Worm (Caenorhabditis elegans): ENCODE data around the gene sas-1.

The sas-1 gene

ce11 chrIII:12711682-12712081 is 12.4 kb downstream of the sas-1 start:
- no peak for TF ChIP-seq unc-62 (GFP tag; optimal IDR thresholded peaks at IDR 0.05)

ce11 chrIII:12713862-12714261 is 14.6 kb downstream of the sas-1 start:
- no peak for TF ChIP-seq unc-62 (GFP tag; optimal IDR thresholded peaks at IDR 0.05)

ce11 chrIII:12714266-12714665 is 15.0 kb downstream of the sas-1 start, which contains the start of gene ssl-1:
Gene ssl-1, plus strand, starts transcription at chrIII:12714566.
- TF ChIP-seq unc-62 (GFP tag; optimal IDR thresholded peaks at IDR 0.05): no peak

- no peak for TF ChIP-seq unc-62 (GFP tag; optimal IDR thresholded peaks at IDR 0.05)
Measured at ce11 chrIII:12728149-12728548, 28.9 kb downstream of the sas-1 start.

DNA sequence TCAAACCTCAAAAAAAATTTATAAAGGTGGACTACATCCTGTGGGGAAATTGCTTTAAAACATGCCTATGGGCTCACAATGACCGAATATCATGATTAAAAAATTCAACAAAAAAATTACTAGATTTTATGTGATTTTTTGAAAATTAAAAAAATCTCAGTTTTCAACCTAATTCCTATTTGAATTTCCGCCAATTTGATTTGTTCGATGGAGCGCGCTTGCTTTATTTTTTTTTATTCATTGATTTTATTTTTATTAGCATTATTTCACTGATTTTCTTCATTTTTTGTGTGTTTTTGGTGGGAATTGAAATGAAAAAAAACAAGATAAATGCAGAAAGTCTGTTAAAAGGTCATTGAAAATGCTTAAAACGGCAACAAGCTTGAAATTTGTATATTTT is 39.6 kb downstream of the sas-1 start:
- no peak for TF ChIP-seq unc-62 (GFP tag; optimal IDR thresholded peaks at IDR 0.05)

DNA sequence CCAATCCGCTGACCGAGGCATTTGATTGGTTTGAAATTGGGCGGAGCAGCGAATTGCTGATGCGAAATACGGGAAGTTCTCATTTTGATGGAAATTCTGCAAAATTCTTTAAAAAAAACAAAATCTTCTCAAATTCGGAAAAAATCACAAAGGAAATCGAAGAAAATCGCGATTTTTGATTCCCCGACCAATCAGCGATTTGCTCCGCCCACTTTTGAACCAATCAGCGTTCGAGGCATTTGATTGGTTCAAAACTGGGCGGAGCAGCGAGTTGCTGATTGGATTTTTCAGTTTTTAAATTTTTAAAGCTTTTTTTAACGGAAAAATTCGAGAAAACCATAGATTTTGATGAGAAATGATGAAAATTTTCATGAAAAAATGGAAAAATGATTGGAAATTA is 41.0 kb downstream of the sas-1 start:
- no peak for TF ChIP-seq unc-62 (GFP tag; optimal IDR thresholded peaks at IDR 0.05)

DNA sequence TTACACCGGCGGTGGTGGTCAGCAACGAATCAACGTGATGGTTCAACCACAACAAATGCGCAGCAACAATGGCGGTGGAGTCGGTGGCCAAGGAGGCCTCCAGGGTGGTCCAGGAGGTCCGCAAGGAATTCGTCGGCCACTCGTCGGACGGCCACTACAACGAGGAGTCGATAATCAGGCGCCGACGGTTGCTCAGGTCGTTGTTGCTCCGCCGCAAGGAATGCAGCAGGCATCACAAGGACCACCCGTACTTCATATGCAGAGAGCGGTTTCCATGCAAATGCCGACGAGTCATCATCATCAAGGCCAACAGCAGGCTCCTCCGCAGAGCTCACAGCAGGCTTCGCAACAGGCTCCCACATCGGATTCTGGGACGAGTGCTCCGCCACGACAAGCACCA is 44.2 kb downstream of the sas-1 start:
- TF ChIP-seq unc-62 (GFP tag; optimal IDR thresholded peaks at IDR 0.05): no peak

DNA sequence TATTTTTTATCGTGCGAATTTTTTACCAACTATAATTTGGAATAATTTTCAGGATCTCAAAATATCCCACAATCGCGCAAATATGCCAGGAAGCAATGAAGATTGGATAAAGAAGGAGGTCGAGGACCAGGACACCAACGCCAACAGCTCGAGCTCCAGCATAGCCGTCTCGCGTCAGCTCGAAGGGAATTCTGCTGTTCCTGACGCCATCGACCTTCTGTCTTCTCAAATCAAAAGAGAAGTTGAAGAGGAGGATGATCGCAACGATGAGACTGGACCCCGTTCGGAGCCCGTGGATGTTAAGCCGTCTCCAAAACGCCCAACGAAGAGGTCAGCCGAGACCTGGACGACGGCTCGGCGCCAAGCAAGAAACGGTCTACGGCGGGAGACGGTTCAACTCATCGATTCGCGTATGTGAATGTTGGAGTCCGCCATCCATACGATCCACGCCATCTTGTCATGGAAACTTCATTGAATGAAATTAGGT is 47.1 kb downstream of the sas-1 start, which contains the start of gene Y111B2A.21:
TSS of gene Y111B2A.21 (plus strand) at position 51 of the 487 bp plus-strand sequence.
- TF ChIP-seq unc-62 (GFP tag; optimal IDR thresholded peaks at IDR 0.05): no peak

ce11 chrIII:12750831-12751230 is 51.5 kb downstream of the sas-1 start, which contains the start of the genes irld-60 and irld-20:
Gene irld-60, minus strand, starts transcription at chrIII:12750931.
Gene irld-20, plus strand, starts transcription at chrIII:12751109.
- no peak for TF ChIP-seq unc-62 (GFP tag; optimal IDR thresholded peaks at IDR 0.05)

ce11 chrIII:12755048-12755447 is 55.8 kb downstream of the sas-1 start, which contains the start of gene srw-10:
Gene srw-10, plus strand, starts transcription at chrIII:12755348.
- no peak for TF ChIP-seq unc-62 (GFP tag; optimal IDR thresholded peaks at IDR 0.05)

DNA sequence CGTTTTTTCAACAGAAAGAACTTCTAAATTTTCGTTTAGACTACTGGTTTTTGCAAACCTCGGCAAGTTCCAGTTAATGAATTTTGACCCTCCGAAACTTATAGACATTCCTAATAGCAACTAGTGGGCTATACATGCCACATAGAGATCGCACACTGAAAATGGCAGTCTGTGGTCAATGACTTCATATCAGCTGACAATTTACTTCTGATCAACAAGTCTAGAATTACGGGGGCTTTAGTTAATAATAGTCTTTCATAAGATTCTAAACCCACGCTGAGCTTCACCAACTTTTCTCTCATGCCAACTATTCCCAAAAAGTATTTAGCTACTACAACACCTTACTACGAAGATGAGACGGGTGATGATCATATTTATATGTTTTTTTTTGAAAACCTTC is 58.1 kb downstream of the sas-1 start, which contains the start of gene srw-9:
TSS of gene srw-9 (plus strand) at position 301 of the 400 bp plus-strand sequence.
- TF ChIP-seq unc-62 (GFP tag; optimal IDR thresholded peaks at IDR 0.05): no peak
